Worm (Caenorhabditis elegans) whole organism, mixed stage, embryonic: Measurements from ENCODE around the gene ttbk-3.
"Not testable (repeated sequence)": the region's sequence is repeated elsewhere in the genome, so short reads cannot be mapped to it uniquely, and the experiment has no call there.

Experiments
- M03D4.4 ChIP-seq: sonication (generic microtip); optimal IDR thresholded peaks from 2 replicates; lab custom pipeline; 2017; ENCODE audit warnings: mild to moderate bottlenecking, missing genetic modification characterization, missing compliant biosample characterization
- bed-3 ChIP-seq: fragments of 200-800 bp; sonication (Bioruptor generic); optimal IDR thresholded peaks from 3 replicates; lab custom pipeline; 2018; ENCODE audit warnings: mild to moderate bottlenecking, missing genetic modification characterization, moderate library complexity, missing compliant biosample characterization
- blmp-1 ChIP-seq: fragments of 150-350 bp; optimal IDR thresholded peaks from 2 replicates; lab custom pipeline; 2014; ENCODE audit warnings: missing biosample characterization, missing genetic modification characterization
- ceh-39 ChIP-seq: fragments of 150-350 bp; optimal IDR thresholded peaks from 2 replicates; lab custom pipeline; 2014; ENCODE audit warnings: missing biosample characterization, missing genetic modification characterization
- ceh-43 ChIP-seq: fragments of 200-800 bp; sonication (Bioruptor generic); optimal IDR thresholded peaks from 2 replicates; lab custom pipeline; 2018; ENCODE audit warnings: mild to moderate bottlenecking, missing genetic modification characterization, moderate library complexity, missing compliant biosample characterization
- ces-1 ChIP-seq: fragments of 150-350 bp; optimal IDR thresholded peaks from 2 replicates; lab custom pipeline; 2014; ENCODE audit warnings: missing biosample characterization, missing genetic modification reagents, missing genetic modification characterization
- cnd-1 ChIP-seq: fragments of 200-800 bp; sonication (Bioruptor generic); optimal IDR thresholded peaks from 2 replicates; lab custom pipeline; 2018; ENCODE audit warnings: mild to moderate bottlenecking, missing genetic modification characterization, missing compliant biosample characterization
- drap-1 ChIP-seq: fragments of 200-800 bp; sonication (Bioruptor generic); optimal IDR thresholded peaks from 3 replicates; lab custom pipeline; 2018; ENCODE audit warnings: mild to moderate bottlenecking, missing genetic modification characterization, missing compliant biosample characterization
- elt-3 ChIP-seq: fragments of 150-350 bp; optimal IDR thresholded peaks from 2 replicates; lab custom pipeline; 2014; ENCODE audit warnings: missing biosample characterization, missing genetic modification characterization
- flh-1 ChIP-seq: fragments of 200-800 bp; sonication (Bioruptor generic); optimal IDR thresholded peaks from 2 replicates; lab custom pipeline; 2018; ENCODE audit warnings: mild to moderate bottlenecking, missing genetic modification characterization, moderate library complexity, missing compliant biosample characterization
- ham-2 ChIP-seq: fragments of 200-800 bp; sonication (Bioruptor generic); optimal IDR thresholded peaks from 2 replicates; lab custom pipeline; 2018; ENCODE audit warnings: mild to moderate bottlenecking, missing genetic modification characterization, missing compliant biosample characterization
- hlh-1 ChIP-seq: fragments of 150-350 bp; optimal IDR thresholded peaks from 2 replicates; lab custom pipeline; 2014; ENCODE audit warnings: missing biosample characterization, missing genetic modification reagents, missing genetic modification characterization
- lin-13 ChIP-seq: fragments of 150-350 bp; optimal IDR thresholded peaks from 2 replicates; lab custom pipeline; 2014; ENCODE audit warnings: missing biosample characterization, missing genetic modification characterization
- lsy-2 ChIP-seq: fragments of 150-350 bp; optimal IDR thresholded peaks from 2 replicates; lab custom pipeline; 2014; ENCODE audit warnings: missing biosample characterization, missing genetic modification characterization
- mab-5 ChIP-seq: fragments of 150-350 bp; optimal IDR thresholded peaks from 2 replicates; lab custom pipeline; 2014; ENCODE audit warnings: missing biosample characterization, missing genetic modification characterization
- mep-1 ChIP-seq: fragments of 150-350 bp; optimal IDR thresholded peaks from 2 replicates; lab custom pipeline; 2017; ENCODE audit warnings: missing biosample characterization, missing genetic modification reagents, missing genetic modification characterization, inconsistent platforms
- mls-2 ChIP-seq: sonication (generic microtip); optimal IDR thresholded peaks from 2 replicates; lab custom pipeline; 2016; ENCODE audit warnings: mild to moderate bottlenecking, missing genetic modification characterization, moderate library complexity, missing compliant biosample characterization
- nhr-12 ChIP-seq: fragments of 150-350 bp; optimal IDR thresholded peaks from 2 replicates; lab custom pipeline; 2014; ENCODE audit warnings: missing biosample characterization, missing genetic modification characterization
- nhr-2 ChIP-seq: fragments of 150-350 bp; optimal IDR thresholded peaks from 2 replicates; lab custom pipeline; 2014; ENCODE audit warnings: missing biosample characterization, missing genetic modification characterization
- nhr-237 ChIP-seq: fragments of 150-350 bp; optimal IDR thresholded peaks from 2 replicates; lab custom pipeline; 2014; ENCODE audit warnings: missing biosample characterization, missing genetic modification characterization
- nhr-28 ChIP-seq: fragments of 150-350 bp; optimal IDR thresholded peaks from 2 replicates; lab custom pipeline; 2014; ENCODE audit warnings: missing biosample characterization, missing genetic modification characterization
- nhr-76 ChIP-seq: sonication (generic microtip); optimal IDR thresholded peaks from 2 replicates; lab custom pipeline; 2017; ENCODE audit warnings: missing biosample characterization, missing genetic modification characterization
- pha-4 ChIP-seq: fragments of 150-350 bp; optimal IDR thresholded peaks from 2 replicates; lab custom pipeline; 2018; ENCODE audit warnings: missing biosample characterization, missing genetic modification reagents, missing genetic modification characterization
- sem-2 ChIP-seq: fragments of 200-800 bp; sonication (Bioruptor generic); optimal IDR thresholded peaks from 2 replicates; lab custom pipeline; 2018; ENCODE audit warnings: mild to moderate bottlenecking, missing genetic modification characterization, missing compliant biosample characterization
- snpc-4 ChIP-seq: fragments of 150-350 bp; optimal IDR thresholded peaks from 2 replicates; lab custom pipeline; 2014; ENCODE audit warnings: missing biosample characterization, missing genetic modification characterization
- sptf-1 ChIP-seq: sonication (generic microtip); optimal IDR thresholded peaks from 2 replicates; lab custom pipeline; 2017; ENCODE audit warnings: mild to moderate bottlenecking, missing genetic modification characterization, moderate library complexity, missing compliant biosample characterization
- tbx-8 ChIP-seq: fragments of 200-800 bp; sonication (Bioruptor generic); optimal IDR thresholded peaks from 2 replicates; lab custom pipeline; 2018; ENCODE audit warnings: mild to moderate bottlenecking, missing genetic modification characterization, moderate library complexity, missing compliant biosample characterization
- unc-120 ChIP-seq: sonication (generic microtip); optimal IDR thresholded peaks from 2 replicates; lab custom pipeline; 2017; ENCODE audit warnings: missing genetic modification characterization, missing compliant biosample characterization; ENCODE audit not compliant: poor library complexity, severe bottlenecking
- unc-39 ChIP-seq: fragments of 150-350 bp; optimal IDR thresholded peaks from 2 replicates; lab custom pipeline; 2014; ENCODE audit warnings: missing biosample characterization, missing genetic modification characterization
- ztf-11 ChIP-seq: fragments of 150-350 bp; optimal IDR thresholded peaks from 2 replicates; lab custom pipeline; 2014; ENCODE audit warnings: missing biosample characterization, missing genetic modification characterization

The ttbk-3 gene

DNA sequence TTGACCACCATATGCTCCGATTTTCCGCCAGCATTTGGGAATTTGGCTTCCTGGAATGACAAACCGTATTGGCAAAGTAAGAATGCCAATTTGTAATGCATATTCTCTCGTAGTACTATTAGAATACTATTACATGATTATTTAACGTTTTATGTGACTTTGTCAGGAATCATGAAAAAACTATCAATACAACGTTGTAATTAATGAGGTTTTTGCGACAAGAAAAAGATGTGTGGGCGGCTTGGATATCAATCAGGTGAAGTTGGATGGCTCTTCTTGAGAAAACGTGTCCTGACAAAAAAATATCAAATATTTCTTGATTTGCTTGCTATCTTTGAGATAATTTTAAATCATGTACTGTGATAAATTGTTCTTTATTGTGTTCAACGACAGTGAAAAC, 41.7 kb downstream of the ttbk-3 start, which contains the start of gene K07F5.7:
Gene K07F5.7, minus strand, starts transcription at position 101 of the 400 bp plus-strand sequence.
- TF ChIP-seq cnd-1: no peak
- no peak for TF ChIP-seq mep-1 (tag; lab: Kevin White, UChicago)
- TF ChIP-seq unc-39 (tag; lab: Kevin White, UChicago): no peak
- TF ChIP-seq tbx-8: no peak
- TF ChIP-seq bed-3 (GFP tag; lab: Kevin White, UChicago): no peak
- no peak for TF ChIP-seq nhr-12 (tag; lab: Kevin White, UChicago)
- no peak for TF ChIP-seq ceh-39 (tag; lab: Kevin White, UChicago)
- no peak for TF ChIP-seq sptf-1

DNA sequence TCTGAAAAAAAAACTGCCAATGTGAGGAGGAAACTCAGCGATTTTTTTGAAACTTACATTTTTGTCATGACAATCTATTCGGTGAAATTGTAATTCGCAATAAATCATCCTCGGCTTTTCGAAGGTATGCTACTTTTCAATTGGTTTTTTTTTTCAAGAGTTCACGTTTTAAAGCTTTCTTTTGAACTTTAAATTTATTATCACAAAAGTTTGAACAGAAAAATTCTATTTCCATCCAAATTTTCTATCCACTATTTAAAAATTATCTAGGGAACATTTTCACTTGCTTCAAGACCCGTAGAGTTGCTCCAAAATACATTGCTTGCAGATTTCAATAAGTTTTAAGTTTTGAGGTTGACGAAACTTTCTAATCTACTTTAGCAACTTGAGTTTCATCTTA, 43.2 kb downstream of the ttbk-3 start, which contains the start of gene K07F5.6:
Gene K07F5.6, minus strand, starts transcription at position 101 of the 400 bp plus-strand sequence.
- no peak for TF ChIP-seq elt-3 (tag; lab: Kevin White, UChicago)
- no peak for TF ChIP-seq mls-2 (tag; lab: Kevin White, UChicago)
- TF ChIP-seq hlh-1 (tag; lab: Kevin White, UChicago): no peak
- TF ChIP-seq M03D4.4 (tag; lab: Kevin White, UChicago): no peak
- TF ChIP-seq lsy-2: no peak
- TF ChIP-seq unc-120 (tag; lab: Kevin White, UChicago): no peak
- no peak for TF ChIP-seq mab-5 (tag; lab: Kevin White, UChicago)
- TF ChIP-seq nhr-12 (tag; lab: Kevin White, UChicago): no peak
- TF ChIP-seq cnd-1: no peak
- TF ChIP-seq ztf-11 (tag; lab: Kevin White, UChicago): no peak
- no peak for TF ChIP-seq mep-1 (tag; lab: Kevin White, UChicago)
- TF ChIP-seq lin-13 (tag; lab: Kevin White, UChicago): no peak

DNA sequence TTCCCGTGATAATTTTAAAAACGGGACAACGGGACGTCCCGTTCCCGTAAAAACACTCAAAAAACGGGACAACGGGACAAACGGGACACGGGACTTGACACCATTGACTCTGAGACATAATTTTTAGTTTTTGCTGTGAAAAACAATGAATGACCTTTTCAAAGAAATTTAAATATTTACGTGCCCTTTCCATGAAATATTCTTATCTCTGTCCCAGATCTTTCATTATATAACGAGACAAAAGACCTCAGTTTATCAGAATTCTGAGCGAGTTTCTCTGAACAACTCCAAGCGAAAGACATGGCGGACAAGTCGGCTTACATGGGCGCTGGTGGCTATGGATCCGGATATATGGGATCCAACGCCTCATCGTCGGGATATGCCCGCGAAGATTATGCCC, 46.0 kb downstream of the ttbk-3 start, which contains the start of gene nspd-2:
Gene nspd-2, plus strand, starts transcription at position 301 of the 400 bp plus-strand sequence.
- TF ChIP-seq ham-2 (GFP tag; lab: Kevin White, UChicago) (no peak), nhr-76 (tag; lab: Kevin White, UChicago) (no peak), pha-4 (tag; lab: Kevin White, UChicago) (no peak), nhr-237 (no peak), unc-39 (tag; lab: Kevin White, UChicago) (no peak), flh-1 (no peak), M03D4.4 (tag; lab: Kevin White, UChicago) (no peak), ztf-11 (tag; lab: Kevin White, UChicago) (no peak), ceh-39 (tag; lab: Kevin White, UChicago) (no peak), blmp-1 (no peak), tbx-8 (no peak), nhr-28 (no peak), ceh-43 (GFP tag; lab: Kevin White, UChicago) (no peak), sem-2 (no peak)

DNA sequence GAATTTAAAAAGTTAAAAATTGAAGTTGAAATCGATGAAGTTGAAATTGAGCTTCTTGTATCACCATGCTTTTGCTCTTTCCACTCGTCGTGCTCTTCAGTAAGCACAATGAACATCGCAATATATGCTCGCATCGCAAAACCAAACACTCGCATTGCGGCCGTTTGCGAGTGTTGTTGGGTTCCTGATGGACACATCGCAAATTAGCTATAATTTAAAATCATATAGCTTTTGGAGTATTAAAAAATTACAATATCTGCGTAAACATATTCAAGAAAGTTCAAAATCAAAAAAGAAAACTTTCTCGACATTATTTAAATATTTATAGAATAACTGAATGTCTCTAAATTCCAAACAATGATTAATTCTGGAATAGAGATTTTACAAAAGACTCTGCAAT, 47.7 kb downstream of the ttbk-3 start, which contains the start of gene K07F5.17:
Gene K07F5.17, plus strand, starts transcription at position 301 of the 400 bp plus-strand sequence.
- TF ChIP-seq sptf-1 (no peak), unc-120 (tag; lab: Kevin White, UChicago) (no peak), mab-5 (tag; lab: Kevin White, UChicago) (no peak), drap-1 (no peak), cnd-1 (no peak), nhr-28 (no peak), blmp-1 (no peak), pha-4 (tag; lab: Kevin White, UChicago) (no peak), elt-3 (tag; lab: Kevin White, UChicago) (no peak), nhr-2 (tag; lab: Kevin White, UChicago) (no peak), mep-1 (tag; lab: Kevin White, UChicago) (no peak), ham-2 (GFP tag; lab: Kevin White, UChicago) (no peak)

DNA sequence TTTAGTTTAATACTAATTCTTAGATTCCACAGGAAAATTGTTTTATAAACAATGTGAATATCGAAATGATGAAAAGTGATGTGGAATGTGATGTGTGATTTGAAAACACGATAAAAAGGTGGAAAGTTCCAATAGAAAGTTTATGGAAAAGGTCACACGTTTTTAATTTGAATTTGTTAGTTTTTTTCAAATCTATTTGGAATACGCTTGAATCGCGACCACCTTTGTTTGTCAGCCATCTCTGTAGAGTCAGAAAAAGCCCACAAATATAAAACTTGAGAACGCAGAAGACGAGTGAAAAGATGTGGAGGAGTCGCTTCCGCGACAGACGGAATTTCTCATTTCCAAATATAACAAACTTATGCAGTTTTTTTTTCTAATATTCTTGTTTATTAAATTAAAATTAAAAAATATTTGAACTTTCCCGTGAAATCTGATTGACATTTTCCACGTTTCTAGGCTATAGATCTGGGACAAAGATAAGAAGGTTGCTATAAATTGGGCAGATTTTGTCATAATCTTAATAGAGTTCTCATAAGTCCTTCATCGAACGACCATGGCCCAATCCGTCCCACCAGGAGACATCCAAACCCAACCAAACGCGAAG, 48.7 kb downstream of the ttbk-3 start, which contains the start of the genes kin-24 and msp-56:
Gene kin-24, minus strand, starts transcription at position 101 of the 607 bp plus-strand sequence.
Gene msp-56, plus strand, starts transcription at position 557 of the 607 bp plus-strand sequence.
- no peak for TF ChIP-seq snpc-4 (tag; lab: Kevin White, UChicago)
- TF ChIP-seq lin-13 (tag; lab: Kevin White, UChicago): no peak

DNA sequence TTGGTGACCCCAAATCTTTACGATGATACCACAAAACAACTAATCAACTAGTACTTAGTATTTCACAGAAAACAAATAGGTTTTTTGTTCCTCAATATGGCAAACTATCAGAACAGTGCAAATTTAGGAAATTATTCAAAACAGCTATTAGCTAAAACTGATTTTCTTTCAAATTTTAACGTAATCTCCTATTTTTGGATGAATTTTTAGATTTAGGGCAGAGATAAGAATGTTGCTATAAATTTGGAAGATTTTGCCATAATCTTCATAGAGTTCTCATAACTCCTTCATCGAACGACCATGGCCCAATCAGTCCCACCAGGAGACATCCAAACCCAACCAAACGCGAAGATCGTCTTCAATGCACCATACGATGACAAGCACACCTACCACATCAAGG, 52.4 kb downstream of the ttbk-3 start, which contains the start of gene msp-10:
Gene msp-10, plus strand, starts transcription at position 301 of the 400 bp plus-strand sequence.
- TF ChIP-seq hlh-1 (tag; lab: Kevin White, UChicago); ces-1; snpc-4 (tag; lab: Kevin White, UChicago): not testable (repeated sequence)
